Fruit fly (Drosophila melanogaster) whole organism, embryonic: ENCODE measurements around the gene CG14154.

ENCODE experiments used
- Adf1 ChIP-seq: fragments of 200-800 bp; sonication (Bioruptor generic); IDR thresholded peaks from 2 replicates; pipeline ENCODE4 v1.3.6; 2022; ENCODE audit warnings: missing biosample characterization, missing genetic modification characterization
- Atf3 ChIP-seq: fragments of 200-800 bp; sonication (Bioruptor generic); optimal IDR thresholded peaks from 3 replicates; lab custom pipeline; 2016; ENCODE audit warnings: missing biosample characterization, missing genetic modification characterization
- Blimp-1 ChIP-seq: fragments of 200-800 bp; sonication (Bioruptor generic); optimal IDR thresholded peaks from 3 replicates; lab custom pipeline; 2018; ENCODE audit warnings: missing biosample characterization, missing genetic modification characterization, mild to moderate bottlenecking, moderate library complexity, missing genetic modification reagents
- CG10979 ChIP-seq: fragments of 200-800 bp; sonication (Bioruptor generic); optimal IDR thresholded peaks from 2 replicates; lab custom pipeline; 2018; ENCODE audit warnings: missing biosample characterization, mild to moderate bottlenecking, missing genetic modification characterization, moderate library complexity
- CG12391 ChIP-seq: fragments of 200-800 bp; sonication (Bioruptor generic); optimal IDR thresholded peaks from 3 replicates; lab custom pipeline; 2018; ENCODE audit warnings: missing biosample characterization, mild to moderate bottlenecking, missing genetic modification characterization, moderate library complexity
- CG13287 ChIP-seq: fragments of 200-800 bp; sonication (Bioruptor generic); IDR thresholded peaks from 2 replicates; pipeline ENCODE4 v1.3.6; 2022; ENCODE audit warnings: missing biosample characterization, missing genetic modification characterization; ENCODE audit not compliant: partially characterized antibody
- CG15601 ChIP-seq: fragments of 200-800 bp; sonication (Bioruptor generic); optimal IDR thresholded peaks from 3 replicates; lab custom pipeline; 2019; ENCODE audit warnings: missing biosample characterization, mild to moderate bottlenecking, missing genetic modification characterization, moderate library complexity
- CG17328 ChIP-seq: fragments of 200-800 bp; sonication (Bioruptor generic); IDR thresholded peaks from 2 replicates; pipeline ENCODE4 v1.3.6; 2022; ENCODE audit warnings: missing biosample characterization, missing genetic modification characterization
- CG17361 ChIP-seq: fragments of 200-800 bp; sonication (Bioruptor generic); IDR thresholded peaks from 3 replicates; pipeline ENCODE4 v1.3.6; 2022; ENCODE audit warnings: missing biosample characterization, missing genetic modification characterization
- CG17568 ChIP-seq: fragments of 200-800 bp; sonication (Bioruptor generic); optimal IDR thresholded peaks from 2 replicates; lab custom pipeline; 2018; ENCODE audit warnings: missing biosample characterization, mild to moderate bottlenecking, missing genetic modification characterization, moderate library complexity
- CG17802 ChIP-seq: fragments of 200-800 bp; sonication (Bioruptor generic); optimal IDR thresholded peaks from 2 replicates; lab custom pipeline; 2018; ENCODE audit warnings: missing biosample characterization, mild to moderate bottlenecking, missing genetic modification characterization, moderate library complexity
- CG18476 ChIP-seq: fragments of 200-800 bp; sonication (Bioruptor generic); optimal IDR thresholded peaks from 2 replicates; lab custom pipeline; 2016; ENCODE audit warnings: missing biosample characterization, mild to moderate bottlenecking, missing genetic modification characterization
- CG2712 ChIP-seq: fragments of 200-800 bp; optimal IDR thresholded peaks from 3 replicates; lab custom pipeline; 2019; ENCODE audit warnings: missing biosample characterization, mild to moderate bottlenecking, missing genetic modification characterization, moderate library complexity
- CG3163 ChIP-seq: fragments of 200-800 bp; sonication (Bioruptor generic); optimal IDR thresholded peaks from 3 replicates; lab custom pipeline; 2016; ENCODE audit warnings: missing biosample characterization, missing genetic modification characterization
- CG3407 ChIP-seq: fragments of 200-800 bp; sonication (Bioruptor generic); optimal IDR thresholded peaks from 2 replicates; lab custom pipeline; 2018; ENCODE audit warnings: missing biosample characterization, mild to moderate bottlenecking, missing genetic modification characterization
- CG6854 ChIP-seq: fragments of 200-800 bp; sonication (Bioruptor generic); optimal IDR thresholded peaks from 3 replicates; lab custom pipeline; 2017; ENCODE audit warnings: missing biosample characterization, mild to moderate bottlenecking, missing genetic modification characterization
- CG8281 ChIP-seq: fragments of 200-800 bp; sonication (Bioruptor generic); optimal IDR thresholded peaks from 2 replicates; lab custom pipeline; 2018; ENCODE audit warnings: missing biosample characterization, mild to moderate bottlenecking, missing genetic modification characterization, moderate library complexity
- CG8290 ChIP-seq, 3 experiments: fragments of 200-800 bp; sonication (Bioruptor generic); optimal IDR thresholded peaks; 2 replicates each; lab custom pipeline; 2016 to 2019; ENCODE audit warnings: missing biosample characterization in 3 of 3, missing genetic modification characterization in 3 of 3, mild to moderate bottlenecking in 2 of 3, moderate library complexity in 1 of 3
- Dbx ChIP-seq: fragments of 200-800 bp; sonication (Bioruptor generic); IDR thresholded peaks from 3 replicates; pipeline ENCODE4 v1.3.6; 2022; ENCODE audit warnings: missing biosample characterization, missing genetic modification characterization
- Dip2 ChIP-seq: fragments of 200-800 bp; sonication (Bioruptor generic); IDR thresholded peaks from 2 replicates; pipeline ENCODE4 v1.3.6; 2022; ENCODE audit warnings: missing biosample characterization, missing genetic modification characterization
- Fer2 ChIP-seq: fragments of 200-800 bp; sonication (Bioruptor generic); optimal IDR thresholded peaks from 2 replicates; lab custom pipeline; 2018; ENCODE audit warnings: missing biosample characterization, mild to moderate bottlenecking, missing genetic modification characterization, moderate library complexity
- Gsc ChIP-seq: fragments of 200-800 bp; sonication (Bioruptor generic); IDR thresholded peaks from 2 replicates; pipeline ENCODE4 v1.3.6; 2022; ENCODE audit warnings: missing biosample characterization, missing genetic modification characterization
- H2.0 ChIP-seq: fragments of 200-800 bp; sonication (Bioruptor generic); IDR thresholded peaks from 2 replicates; pipeline ENCODE4 v1.3.6; 2022; ENCODE audit warnings: missing biosample characterization, missing genetic modification characterization
- Hmx ChIP-seq: fragments of 200-800 bp; sonication (Bioruptor generic); optimal IDR thresholded peaks from 2 replicates; lab custom pipeline; 2016; ENCODE audit warnings: missing biosample characterization, missing genetic modification characterization
- Mes4 ChIP-seq: fragments of 200-800 bp; sonication (Bioruptor generic); optimal IDR thresholded peaks from 2 replicates; lab custom pipeline; 2016; ENCODE audit warnings: missing biosample characterization, missing genetic modification characterization
- Ravus ChIP-seq: fragments of 200-800 bp; sonication (Bioruptor generic); IDR thresholded peaks from 2 replicates; pipeline ENCODE4 v1.3.6; 2022; ENCODE audit warnings: missing biosample characterization, missing genetic modification characterization
- Side ChIP-seq: fragments of 200-800 bp; sonication (Bioruptor generic); optimal IDR thresholded peaks from 2 replicates; lab custom pipeline; 2016; ENCODE audit warnings: missing biosample characterization, missing genetic modification characterization
- Sox102F ChIP-seq: fragments of 200-800 bp; sonication (Bioruptor generic); optimal IDR thresholded peaks from 2 replicates; lab custom pipeline; 2018; ENCODE audit warnings: missing biosample characterization, mild to moderate bottlenecking, missing genetic modification characterization, moderate library complexity
- Stat92E ChIP-seq, 3 experiments: fragments of >200 bp in 2 of 3; fragments of 200-800 bp in 1 of 3; sonication (Bioruptor generic) in 1 of 3; optimal IDR thresholded peaks; 2 replicates each; lab custom pipeline; 2017 to 2019; ENCODE audit warnings: missing biosample characterization in 3 of 3, missing genetic modification characterization in 3 of 3, mild to moderate bottlenecking in 1 of 3, moderate library complexity in 1 of 3
- abd-A ChIP-seq: fragments of 200-800 bp; sonication (Bioruptor generic); optimal IDR thresholded peaks from 3 replicates; lab custom pipeline; 2019; ENCODE audit warnings: missing biosample characterization, mild to moderate bottlenecking, missing genetic modification characterization, moderate library complexity
- bsh ChIP-seq, 2 experiments: fragments of 200-800 bp; sonication (Bioruptor generic); optimal IDR thresholded peaks; 2 replicates each; lab custom pipeline; 2017 to 2018; ENCODE audit warnings: mild to moderate bottlenecking in 2 of 2, missing biosample characterization in 2 of 2, missing genetic modification characterization in 2 of 2, moderate library complexity in 1 of 2
- crol ChIP-seq: fragments of 200-800 bp; sonication (Bioruptor generic); IDR thresholded peaks from 2 replicates; pipeline ENCODE4 v1.3.6; 2022; ENCODE audit warnings: missing biosample characterization, missing genetic modification characterization
- da ChIP-seq: fragments of 200-800 bp; sonication (Bioruptor generic); optimal IDR thresholded peaks from 2 replicates; lab custom pipeline; 2016; ENCODE audit warnings: missing biosample characterization, missing genetic modification characterization
- dmrt11E ChIP-seq: fragments of 200-800 bp; sonication (Bioruptor generic); optimal IDR thresholded peaks from 3 replicates; lab custom pipeline; 2018; ENCODE audit warnings: missing biosample characterization, mild to moderate bottlenecking, missing genetic modification characterization, moderate library complexity
- dmrt99B ChIP-seq: fragments of 200-800 bp; sonication (Bioruptor generic); optimal IDR thresholded peaks from 2 replicates; lab custom pipeline; 2018; ENCODE audit warnings: missing biosample characterization, mild to moderate bottlenecking, missing genetic modification characterization, moderate library complexity
- ewg ChIP-seq: fragments of 200-800 bp; sonication (Bioruptor generic); optimal IDR thresholded peaks from 3 replicates; lab custom pipeline; 2017; ENCODE audit warnings: mild to moderate bottlenecking, missing biosample characterization, missing genetic modification reagents, missing genetic modification characterization
- ken ChIP-seq: fragments of 200-800 bp; sonication (Bioruptor generic); IDR thresholded peaks from 3 replicates; pipeline ENCODE4 v1.3.6; 2022; ENCODE audit warnings: missing biosample characterization, missing genetic modification characterization
- pan ChIP-seq, 4 experiments: fragments of >200 bp in 3 of 4; fragments of 200-800 bp in 1 of 4; sonication (Bioruptor generic) in 1 of 4; optimal IDR thresholded peaks in 3 of 4; IDR thresholded peaks in 1 of 4; 2 replicates each; pipeline versions ENCODE4 v1.3.6 to Lab custom; 2017 to 2022; ENCODE audit warnings: missing biosample characterization in 2 of 4, missing genetic modification characterization in 2 of 4, mixed read lengths in 1 of 4
- ro ChIP-seq: fragments of 200-800 bp; sonication (Bioruptor generic); IDR thresholded peaks from 2 replicates; pipeline ENCODE4 v1.3.6; 2022; ENCODE audit warnings: missing biosample characterization, missing genetic modification characterization
- sob ChIP-seq: fragments of 200-800 bp; sonication (Bioruptor generic); IDR thresholded peaks from 2 replicates; pipeline ENCODE4 v1.3.6; 2022; ENCODE audit warnings: missing biosample characterization, missing genetic modification characterization
- tap ChIP-seq: fragments of 200-800 bp; optimal IDR thresholded peaks from 3 replicates; lab custom pipeline; 2019; ENCODE audit warnings: missing biosample characterization, mild to moderate bottlenecking, missing genetic modification characterization, moderate library complexity

The CG14154 gene

DNA sequence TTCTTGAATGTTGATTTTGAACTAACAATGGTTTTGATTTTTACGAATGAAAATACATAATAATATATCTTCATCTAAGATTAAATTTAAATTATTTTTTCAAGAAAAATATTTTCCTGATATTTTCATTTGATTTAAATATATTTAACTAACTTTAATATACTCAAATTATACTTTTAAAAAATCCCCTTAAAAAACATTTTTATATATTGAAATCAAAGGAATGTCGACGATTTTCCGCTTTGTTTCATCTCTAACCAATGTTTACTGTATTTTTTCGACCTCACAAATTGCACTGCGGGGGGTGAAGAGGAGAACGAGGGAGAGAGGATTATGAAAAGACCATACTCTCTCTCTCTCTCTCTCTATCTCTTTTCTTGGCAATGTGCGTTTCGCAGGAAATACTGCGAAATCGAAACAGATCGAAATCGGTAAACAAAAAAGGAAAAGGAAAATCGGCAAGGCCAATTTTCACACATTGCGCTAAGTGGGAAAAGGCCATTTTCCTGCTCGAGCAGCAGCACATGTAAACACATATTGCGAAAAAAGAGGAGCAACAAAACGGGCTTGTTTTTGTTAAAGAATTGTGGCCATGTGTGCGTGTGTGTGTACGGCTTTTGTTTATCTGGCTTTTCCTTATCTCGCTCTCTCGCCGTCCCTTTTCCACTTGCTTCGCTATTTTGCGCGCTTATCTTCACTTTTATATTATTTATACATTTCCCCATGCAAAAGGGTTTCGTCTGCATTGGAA is 18.5 kb downstream of the CG14154 start (continued):
- no peak for TF ChIP-seq CG17568 (GFP tag; lab: Kevin White, UChicago)
- TF ChIP-seq CG8290 (GFP tag; optimal IDR thresholded peaks at IDR 0.05; lab: Kevin White, UChicago): no peak
- peak in 1 of 2 experiments; percentile 4 for TF ChIP-seq CG8290 (tag; optimal IDR thresholded peaks at IDR 0.05; lab: Kevin White, UChicago)
- no peak for TF ChIP-seq Ravus (GFP tag; lab: Robert Waterston, UW)
- no peak for TF ChIP-seq CG3407 (GFP tag; lab: Kevin White, UChicago)
- no peak for TF ChIP-seq abd-A
- no peak for TF ChIP-seq CG13287 (GFP tag; lab: Robert Waterston, UW)
- TF ChIP-seq Mes4 (GFP tag; lab: Kevin White, UChicago): no peak
- no peak for TF ChIP-seq Atf3 (GFP tag; lab: Kevin White, UChicago)
- TF ChIP-seq tap (tag; lab: Kevin White, UChicago): peak; percentile 32
- no peak for TF ChIP-seq Fer2 (tag; lab: Kevin White, UChicago)
- peak; percentile 25 for TF ChIP-seq Sox102F
- no peak for TF ChIP-seq ken (GFP tag; lab: Robert Waterston, UW)
- TF ChIP-seq Hmx: no peak
- TF ChIP-seq bsh (GFP tag; optimal IDR thresholded peaks at IDR 0.05; lab: Kevin White, UChicago): peak in 1 of 2 experiments; percentile 4
- no peak for TF ChIP-seq da (GFP tag; lab: Kevin White, UChicago)
- TF ChIP-seq CG18476: no peak
- peak; percentile 38 for TF ChIP-seq dmrt11E (tag; lab: Kevin White, UChicago)
- no peak for TF ChIP-seq Side
- no peak for TF ChIP-seq Adf1 (GFP tag; lab: Robert Waterston, UW)
- no peak for TF ChIP-seq CG8281 (tag; lab: Kevin White, UChicago)
- no peak for TF ChIP-seq H2.0 (GFP tag; lab: Robert Waterston, UW)
- peak; percentile 50 for TF ChIP-seq CG12391 (tag; lab: Kevin White, UChicago)
- TF ChIP-seq CG3163 (GFP tag; lab: Kevin White, UChicago): no peak
- peak; percentile 48 for TF ChIP-seq CG10979 (tag; lab: Kevin White, UChicago)
- TF ChIP-seq CG17361: 0 out of 3 replicates have a peak, but pooled peaks have one; percentile 26
- TF ChIP-seq CG17328 (GFP tag; lab: Robert Waterston, UW): no peak
- no peak for TF ChIP-seq ro
- TF ChIP-seq ewg (GFP tag; lab: Kevin White, UChicago): no peak
- peak; percentile 18 for TF ChIP-seq dmrt99B (tag; lab: Kevin White, UChicago)
- peak; percentile 87 for TF ChIP-seq crol
- no peak for TF ChIP-seq CG6854 (GFP tag; lab: Kevin White, UChicago)
- TF ChIP-seq sob (GFP tag; lab: Robert Waterston, UW): no peak
- TF ChIP-seq Blimp-1 (GFP tag; lab: Kevin White, UChicago): peak; percentile 29
- peak; percentile 61 for TF ChIP-seq CG2712
- TF ChIP-seq CG15601: peak; percentile 25
- TF ChIP-seq Stat92E (GFP tag; optimal IDR thresholded peaks at IDR 0.05; lab: Kevin White, UChicago): peak in 1 of 3 experiments; percentile 77
- TF ChIP-seq Dip2 (GFP tag; lab: Robert Waterston, UW): no peak
- no peak for TF ChIP-seq CG17802
- no peak for TF ChIP-seq Gsc
- TF ChIP-seq pan (optimal IDR thresholded peaks at IDR 0.05; lab: Kevin White, UChicago): no peak
- peak in 1 of 2 experiments; percentile 5 for TF ChIP-seq pan (GFP tag; optimal IDR thresholded peaks at IDR 0.05 in 1 of 2, IDR thresholded peaks at IDR 0.05 in 1 of 2)
- TF ChIP-seq Dbx: no peak
